Worm (Caenorhabditis elegans) whole organism, L2 larva: ENCODE measurements around the gene F23F12.13.

Experiments
- lin-13 ChIP-seq: fragments of 150-350 bp; optimal IDR thresholded peaks from 2 replicates; lab custom pipeline; 2014; ENCODE audit warnings: missing biosample characterization, missing genetic modification reagents, missing genetic modification characterization
- nhr-77 ChIP-seq: fragments of 150-350 bp; optimal IDR thresholded peaks from 2 replicates; lab custom pipeline; 2014; ENCODE audit warnings: missing biosample characterization, missing genetic modification characterization

DNA sequence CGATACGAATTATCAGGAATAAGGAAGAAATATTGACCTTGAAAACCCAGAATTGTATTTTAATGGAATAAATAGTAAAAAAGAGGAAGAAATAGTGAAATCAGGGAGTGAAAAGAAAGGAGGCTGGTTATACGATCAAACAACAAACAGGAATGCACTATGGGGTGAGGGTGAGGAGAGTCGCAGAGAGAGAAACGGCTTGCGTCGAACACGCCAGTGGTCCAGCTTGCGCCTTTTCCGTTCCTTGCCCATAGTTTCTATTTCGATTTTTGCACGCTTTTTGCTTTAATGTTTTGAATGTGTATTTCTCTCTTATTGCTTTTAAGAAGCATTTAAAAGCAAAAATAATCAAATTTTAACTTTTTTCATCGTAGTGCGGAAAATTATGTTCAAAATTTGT, 41.8 kb upstream of the F23F12.13 start:
- TF ChIP-seq lin-13: peak; percentile 88
- no peak for TF ChIP-seq nhr-77 (tag; lab: Kevin White, UChicago)
